Worm (Caenorhabditis elegans) whole organism, L4 larva: ENCODE results near the gene Y75B8A.19.

ENCODE experiments used
- T26A8.4 ChIP-seq: fragments of 200-800 bp; sonication (Bioruptor generic); IDR thresholded peaks from 2 replicates; pipeline ENCODE4 v1.3.6; 2022; ENCODE audit warnings: missing genetic modification characterization, missing compliant biosample characterization
- fos-1 ChIP-seq: fragments of 150-350 bp; optimal IDR thresholded peaks from 2 replicates; lab custom pipeline; 2014; ENCODE audit warnings: missing biosample characterization, missing genetic modification characterization

DNA sequence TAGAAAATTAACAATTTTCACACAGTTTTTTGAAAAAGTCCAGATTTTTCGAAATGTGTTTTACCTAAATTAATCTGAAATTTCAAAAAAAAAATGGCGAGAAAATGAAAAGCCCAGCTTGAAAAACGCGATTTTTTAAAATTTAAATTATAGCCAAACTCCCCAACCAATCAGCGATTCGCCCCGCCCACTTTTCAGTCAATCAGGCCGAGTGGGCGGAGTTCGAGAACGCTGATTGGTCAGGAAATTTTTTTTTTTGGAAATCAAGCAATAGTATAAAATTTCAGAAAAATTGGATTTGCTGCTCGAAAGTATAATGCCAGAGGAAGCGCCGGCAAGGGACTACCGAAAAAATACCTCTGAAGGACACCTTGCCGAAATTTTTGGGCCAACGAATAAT lies 5.1 kb downstream of the Y75B8A.19 start:
- TF ChIP-seq T26A8.4 (GFP tag; lab: Robert Waterston, UW) = no peak
- no peak for TF ChIP-seq fos-1 (tag; lab: Kevin White, UChicago)
